Fruit fly (Drosophila melanogaster): ENCODE results near the gene alphaKap4.

Gene alphaKap4

DNA sequence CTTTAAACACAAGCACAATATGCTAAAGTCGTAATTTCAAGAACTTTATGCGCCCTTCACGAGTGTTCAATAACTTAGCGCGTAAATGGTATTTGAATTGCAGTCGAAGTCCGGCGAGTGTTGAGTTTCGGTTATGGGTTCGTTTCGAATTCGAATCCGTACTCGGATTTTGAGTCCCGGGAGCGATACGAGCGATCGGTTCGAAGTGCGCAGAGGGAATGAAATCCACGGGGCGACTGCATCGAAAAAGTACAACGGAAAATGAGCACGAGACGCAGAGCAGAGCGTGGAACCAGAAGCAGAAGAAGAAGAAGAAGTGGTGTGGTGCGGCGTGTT lies 35.1 kb downstream of the alphaKap4 start, which contains the start of gene CG10479:
CG10479 (minus strand) TSS at position 223 of the 336 bp plus-strand sequence.
- TF ChIP-seq Pif1B (GFP tag; optimal IDR thresholded peaks at IDR 0.05) (no peak), CG14655 (GFP tag; optimal IDR thresholded peaks at IDR 0.05) (no peak), Ets98B (GFP tag; IDR thresholded peaks at IDR 0.05) (no peak), CG10348 (GFP tag; IDR thresholded peaks at IDR 0.05) (no peak), CG13204 (GFP tag; optimal IDR thresholded peaks at IDR 0.05) (no peak), Pif1A (GFP tag; optimal IDR thresholded peaks at IDR 0.05) (no peak), CG9948 (tag; optimal IDR thresholded peaks at IDR 0.05) (no peak), CG12605 (GFP tag; IDR thresholded peaks at IDR 0.05) (no peak), CG17806 (tag; optimal IDR thresholded peaks at IDR 0.05) (no peak), CG8159 (tag; optimal IDR thresholded peaks at IDR 0.05) (no peak), fd96Ca (GFP tag; IDR thresholded peaks at IDR 0.05) (no peak), EcR (GFP tag; optimal IDR thresholded peaks at IDR 0.05) (no peak), CG34367 (tag; optimal IDR thresholded peaks at IDR 0.05) (no peak), CG32121 (GFP tag; IDR thresholded peaks at IDR 0.05) (no peak), CG8301 (tag; optimal IDR thresholded peaks at IDR 0.05) (no peak), rn (GFP tag; IDR thresholded peaks at IDR 0.05) (no peak)

DNA sequence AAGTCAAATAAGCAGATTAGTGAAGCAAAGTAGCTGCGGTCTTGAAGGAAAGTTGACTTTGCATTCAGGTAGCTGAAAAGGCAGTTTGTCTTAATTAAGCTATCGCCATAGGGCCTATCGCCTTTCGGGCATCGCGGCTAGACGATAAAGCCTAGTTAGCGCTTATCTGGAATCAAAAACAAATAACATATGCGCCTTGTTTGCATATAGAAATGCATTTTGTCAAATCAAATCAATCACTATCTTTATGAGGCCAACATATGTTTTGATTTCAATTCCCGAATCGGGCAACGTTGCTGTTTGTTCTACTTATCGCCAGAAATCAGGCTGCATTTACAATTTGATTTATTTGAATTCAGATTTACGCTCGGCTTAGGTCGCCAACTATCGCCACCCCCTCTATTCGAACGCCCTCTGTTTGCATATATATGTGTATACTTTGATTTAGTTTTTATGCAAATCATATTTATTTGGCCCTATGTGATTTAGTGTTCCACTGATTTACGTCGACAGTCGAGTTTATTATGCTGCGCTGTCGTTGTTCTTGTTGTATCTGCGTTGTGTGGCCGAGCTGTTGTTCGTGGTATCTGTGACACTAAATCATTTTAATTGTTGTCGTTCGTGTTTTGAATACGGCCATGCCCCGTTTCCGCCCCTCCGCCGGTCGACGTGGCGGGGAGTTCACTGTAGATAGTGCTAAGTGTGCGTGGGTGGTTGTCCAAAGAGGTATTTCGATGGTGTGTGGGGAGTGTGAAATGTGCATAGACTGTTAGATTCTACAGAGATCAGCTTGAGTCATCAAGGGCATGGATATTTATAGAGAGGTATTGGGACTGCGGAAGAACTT lies 36.0 kb downstream of the alphaKap4 start:
- TF ChIP-seq CG12605 (GFP tag; IDR thresholded peaks at IDR 0.05) = no peak
- TF ChIP-seq CG15710 (tag; optimal IDR thresholded peaks at IDR 0.05) = no peak
- TF ChIP-seq CG34367 (tag; optimal IDR thresholded peaks at IDR 0.05) = no peak
- TF ChIP-seq gl (tag; optimal IDR thresholded peaks at IDR 0.05) = no peak
- no peak for TF ChIP-seq fd96Ca (GFP tag; IDR thresholded peaks at IDR 0.05)
- no peak for TF ChIP-seq rn (GFP tag; IDR thresholded peaks at IDR 0.05)
- TF ChIP-seq Pif1A (GFP tag; optimal IDR thresholded peaks at IDR 0.05) = no peak
- TF ChIP-seq Snoo (tag; optimal IDR thresholded peaks at IDR 0.05) = no peak
- no peak for TF ChIP-seq CG4496 (GFP tag; IDR thresholded peaks at IDR 0.05)
- TF ChIP-seq CG14655 (GFP tag; optimal IDR thresholded peaks at IDR 0.05) = no peak
- no peak for TF ChIP-seq CG8159 (tag; optimal IDR thresholded peaks at IDR 0.05)
- no peak for TF ChIP-seq Pif1B (GFP tag; optimal IDR thresholded peaks at IDR 0.05)
- no peak for TF ChIP-seq CG17806 (tag; optimal IDR thresholded peaks at IDR 0.05)
- no peak for TF ChIP-seq Ets98B (GFP tag; IDR thresholded peaks at IDR 0.05)
- TF ChIP-seq EcR (GFP tag; optimal IDR thresholded peaks at IDR 0.05) = no peak
- no peak for TF ChIP-seq CG32121 (GFP tag; IDR thresholded peaks at IDR 0.05)
- no peak for TF ChIP-seq CG10348 (GFP tag; IDR thresholded peaks at IDR 0.05)
- no peak for TF ChIP-seq CG13204 (GFP tag; optimal IDR thresholded peaks at IDR 0.05)
- TF ChIP-seq CG8301 (tag; optimal IDR thresholded peaks at IDR 0.05) = no peak

DNA sequence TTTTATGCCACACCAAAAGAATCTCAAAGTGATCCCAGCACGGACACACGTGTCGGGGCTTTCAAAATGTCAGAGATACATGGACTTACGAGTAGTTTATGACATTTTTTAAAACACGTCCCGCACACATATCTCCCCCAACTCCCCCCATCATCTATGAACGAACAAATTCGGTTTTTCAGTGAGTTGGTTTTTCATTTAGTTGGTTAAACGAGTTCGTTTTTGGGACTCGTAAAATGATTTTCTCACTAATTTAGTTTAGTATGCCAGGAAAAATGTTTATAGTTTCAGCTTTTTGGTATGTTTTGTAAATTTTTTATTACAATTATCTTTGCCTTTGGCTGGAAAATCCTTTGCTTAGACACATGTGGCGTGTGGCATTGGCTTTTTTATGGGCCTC lies 39.4 kb downstream of the alphaKap4 start:
- no peak for TF ChIP-seq fd96Ca (GFP tag; IDR thresholded peaks at IDR 0.05)
- TF ChIP-seq CG32121 (GFP tag; IDR thresholded peaks at IDR 0.05) = no peak
- TF ChIP-seq CG8301 (tag; optimal IDR thresholded peaks at IDR 0.05) = no peak
- no peak for TF ChIP-seq Snoo (tag; optimal IDR thresholded peaks at IDR 0.05)
- TF ChIP-seq CG4496 (GFP tag; IDR thresholded peaks at IDR 0.05) = no peak
- no peak for TF ChIP-seq EcR (GFP tag; optimal IDR thresholded peaks at IDR 0.05)
- TF ChIP-seq CG9948 (tag; optimal IDR thresholded peaks at IDR 0.05) = no peak
- no peak for TF ChIP-seq CG8159 (tag; optimal IDR thresholded peaks at IDR 0.05)
- TF ChIP-seq CG12605 (GFP tag; IDR thresholded peaks at IDR 0.05) = no peak
- no peak for TF ChIP-seq Pif1A (GFP tag; optimal IDR thresholded peaks at IDR 0.05)
- no peak for TF ChIP-seq CG15710 (tag; optimal IDR thresholded peaks at IDR 0.05)
- TF ChIP-seq Pif1B (GFP tag; optimal IDR thresholded peaks at IDR 0.05) = no peak
- no peak for TF ChIP-seq CG34367 (tag; optimal IDR thresholded peaks at IDR 0.05)
- TF ChIP-seq CG10348 (GFP tag; IDR thresholded peaks at IDR 0.05) = no peak
- no peak for TF ChIP-seq Ets98B (GFP tag; IDR thresholded peaks at IDR 0.05)
- TF ChIP-seq CG17806 (tag; optimal IDR thresholded peaks at IDR 0.05) = no peak
- no peak for TF ChIP-seq D1 (tag; optimal IDR thresholded peaks at IDR 0.05)
- no peak for TF ChIP-seq rn (GFP tag; IDR thresholded peaks at IDR 0.05)

DNA sequence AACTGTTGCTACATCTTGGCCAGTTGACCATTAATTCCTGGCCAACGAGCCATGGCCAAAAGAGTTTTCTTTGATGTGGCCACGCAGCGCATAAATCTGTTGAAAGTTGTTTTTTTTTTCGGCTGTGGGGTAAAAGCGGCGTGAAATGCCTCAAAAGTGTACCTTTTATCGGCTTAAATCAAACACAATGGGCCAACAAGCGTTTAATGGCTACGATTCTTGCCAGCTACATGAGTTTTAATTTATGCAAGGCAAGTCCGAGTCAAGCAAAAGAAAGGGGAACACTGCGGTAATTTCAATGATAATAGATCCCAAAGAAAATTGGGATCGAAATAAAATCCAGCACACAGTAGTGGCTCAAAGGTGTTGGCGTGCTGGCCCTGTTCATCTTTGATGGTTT lies 40.7 kb downstream of the alphaKap4 start:
- TF ChIP-seq CG14655 (GFP tag; optimal IDR thresholded peaks at IDR 0.05) = no peak
- TF ChIP-seq EcR (GFP tag; optimal IDR thresholded peaks at IDR 0.05) = no peak
- no peak for TF ChIP-seq CG12605 (GFP tag; IDR thresholded peaks at IDR 0.05)
- TF ChIP-seq Ets98B (GFP tag; IDR thresholded peaks at IDR 0.05) = no peak
- no peak for TF ChIP-seq CG34367 (tag; optimal IDR thresholded peaks at IDR 0.05)
- no peak for TF ChIP-seq Snoo (tag; optimal IDR thresholded peaks at IDR 0.05)
- TF ChIP-seq CG9948 (tag; optimal IDR thresholded peaks at IDR 0.05) = no peak
- no peak for TF ChIP-seq CG8159 (tag; optimal IDR thresholded peaks at IDR 0.05)
- no peak for TF ChIP-seq CG17806 (tag; optimal IDR thresholded peaks at IDR 0.05)
- no peak for TF ChIP-seq CG32121 (GFP tag; IDR thresholded peaks at IDR 0.05)
- TF ChIP-seq fd96Ca (GFP tag; IDR thresholded peaks at IDR 0.05) = no peak
- no peak for TF ChIP-seq CG15710 (tag; optimal IDR thresholded peaks at IDR 0.05)
- TF ChIP-seq Pif1B (GFP tag; optimal IDR thresholded peaks at IDR 0.05) = no peak

DNA sequence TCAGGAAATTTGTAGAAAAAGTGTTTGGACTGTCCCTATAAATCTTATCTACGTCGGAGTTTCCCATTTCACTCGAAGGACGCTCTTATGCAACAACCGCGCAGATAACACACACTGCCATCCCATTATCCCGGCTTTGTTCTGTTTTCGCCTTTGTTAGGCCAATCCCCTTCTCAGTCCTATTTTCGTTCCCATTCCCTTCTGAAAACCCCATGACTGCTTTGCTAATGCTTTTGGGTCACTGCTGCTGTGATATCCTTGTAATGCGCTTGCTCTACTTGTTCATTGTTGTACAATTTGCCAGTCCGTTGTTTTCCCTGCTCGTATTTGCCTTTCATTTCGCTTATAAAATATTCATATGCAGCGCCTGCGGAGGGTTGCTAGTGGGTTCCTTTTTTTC lies 41.7 kb downstream of the alphaKap4 start:
- TF ChIP-seq EcR (GFP tag; optimal IDR thresholded peaks at IDR 0.05) = no peak
- no peak for TF ChIP-seq CG8159 (tag; optimal IDR thresholded peaks at IDR 0.05)
- TF ChIP-seq fd96Ca (GFP tag; IDR thresholded peaks at IDR 0.05) = no peak
- no peak for TF ChIP-seq CG34367 (tag; optimal IDR thresholded peaks at IDR 0.05)
- TF ChIP-seq Pif1B (GFP tag; optimal IDR thresholded peaks at IDR 0.05) = no peak
- TF ChIP-seq CG15710 (tag; optimal IDR thresholded peaks at IDR 0.05) = no peak
- TF ChIP-seq Ets98B (GFP tag; IDR thresholded peaks at IDR 0.05) = no peak

DNA sequence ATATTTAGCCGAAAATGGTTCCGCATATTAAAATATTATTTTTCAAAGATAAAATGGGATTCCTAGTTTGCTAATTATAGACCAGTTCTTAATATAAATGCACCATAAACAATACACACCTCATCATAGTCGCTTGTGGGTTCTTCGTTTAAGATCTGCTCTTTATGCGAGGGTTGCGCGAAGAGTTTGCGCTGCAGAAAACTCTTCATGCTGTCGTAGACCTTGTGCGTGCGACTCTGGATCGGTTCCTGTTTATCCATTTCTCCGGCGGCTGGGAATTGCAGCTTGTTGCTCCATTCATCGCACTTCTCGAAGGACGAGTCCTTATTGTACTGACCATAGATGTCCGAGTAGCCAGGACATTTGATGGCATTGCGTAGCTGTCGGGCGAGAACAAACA lies 42.1 kb downstream of the alphaKap4 start:
- TF ChIP-seq CG4496 (GFP tag; IDR thresholded peaks at IDR 0.05) (no peak), Ets98B (GFP tag; IDR thresholded peaks at IDR 0.05) (no peak), fd96Ca (GFP tag; IDR thresholded peaks at IDR 0.05) (no peak), CG15710 (tag; optimal IDR thresholded peaks at IDR 0.05) (no peak), CG12605 (GFP tag; IDR thresholded peaks at IDR 0.05) (no peak), CG8301 (tag; optimal IDR thresholded peaks at IDR 0.05) (no peak), EcR (GFP tag; optimal IDR thresholded peaks at IDR 0.05) (no peak), gl (tag; optimal IDR thresholded peaks at IDR 0.05) (no peak), CG9948 (tag; optimal IDR thresholded peaks at IDR 0.05) (no peak), CG8159 (tag; optimal IDR thresholded peaks at IDR 0.05) (no peak)
